Fruit fly (Drosophila melanogaster): ENCODE results near the gene CG6321.
A peak's percentile ranks its signal among the peaks of the same experiment; 100 is the strongest.

Gene CG6321

DNA sequence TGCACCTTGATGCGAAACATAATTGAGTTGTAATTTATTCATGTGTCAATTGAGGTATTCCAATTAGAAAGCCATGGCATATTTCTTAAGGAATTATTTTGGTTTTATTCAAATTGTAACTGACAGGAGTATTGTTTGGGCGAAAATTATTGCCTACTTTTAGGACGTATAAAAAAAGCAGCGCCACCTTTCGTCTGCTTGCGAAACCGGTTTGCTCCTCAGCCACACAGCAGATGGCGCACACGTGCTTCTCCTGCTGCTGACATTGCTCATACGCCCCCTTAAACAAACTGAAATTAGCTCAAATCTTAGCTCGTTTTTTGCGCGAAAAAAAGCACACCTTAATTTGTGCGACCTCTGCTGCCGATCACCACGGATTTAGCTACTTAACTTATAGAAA, 13.1 kb downstream of the CG6321 start (continued):
- TF ChIP-seq Abd-B (GFP tag; optimal IDR thresholded peaks at IDR 0.05) (no peak), dl (GFP tag; optimal IDR thresholded peaks at IDR 0.05; ENCODE audit: insufficient read depth in 1 of 2, partially characterized antibody in 2 of 2) (no peak), CG32264 (GFP tag; optimal IDR thresholded peaks at IDR 0.05) (no peak), br (GFP tag; optimal IDR thresholded peaks at IDR 0.05) (peak; percentile 73), Rel (GFP tag; optimal IDR thresholded peaks at IDR 0.05) (no peak), Rel (tag; optimal IDR thresholded peaks at IDR 0.05) (no peak), Dfd (GFP tag; optimal IDR thresholded peaks at IDR 0.05) (no peak), sv (GFP tag; optimal IDR thresholded peaks at IDR 0.05) (peak; percentile 24), CG9705 (GFP tag; optimal IDR thresholded peaks at IDR 0.05) (no peak), pan (optimal IDR thresholded peaks at IDR 0.05) (no peak), Dif (GFP tag; optimal IDR thresholded peaks at IDR 0.05; ENCODE audit: partially characterized antibody) (no peak), Vsx2 (GFP tag; optimal IDR thresholded peaks at IDR 0.05; ENCODE audit: partially characterized antibody) (peak; percentile 85)

DNA sequence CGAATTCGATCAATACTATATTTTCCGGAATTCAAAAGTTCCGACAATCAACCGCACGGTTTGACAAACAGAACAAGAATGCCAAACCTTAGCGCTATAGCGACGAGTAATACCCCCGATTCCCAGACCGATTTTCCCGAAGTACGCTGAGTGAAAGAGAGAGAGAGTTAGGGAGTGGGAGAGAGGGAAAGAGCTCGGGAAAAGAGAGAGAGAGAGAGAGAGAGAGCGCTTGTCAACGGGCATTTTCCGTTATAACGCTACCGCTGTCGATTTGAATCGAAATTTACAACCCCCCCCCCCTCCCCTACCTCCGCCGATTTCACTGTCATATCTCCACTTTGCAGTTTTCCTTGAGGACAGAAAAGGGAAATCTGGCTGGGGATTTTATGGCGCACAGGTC, 14.5 kb downstream of the CG6321 start:
- TF ChIP-seq usp (GFP tag; optimal IDR thresholded peaks at IDR 0.05): no peak
- TF ChIP-seq Dfd (GFP tag; optimal IDR thresholded peaks at IDR 0.05): peak; percentile 82

DNA sequence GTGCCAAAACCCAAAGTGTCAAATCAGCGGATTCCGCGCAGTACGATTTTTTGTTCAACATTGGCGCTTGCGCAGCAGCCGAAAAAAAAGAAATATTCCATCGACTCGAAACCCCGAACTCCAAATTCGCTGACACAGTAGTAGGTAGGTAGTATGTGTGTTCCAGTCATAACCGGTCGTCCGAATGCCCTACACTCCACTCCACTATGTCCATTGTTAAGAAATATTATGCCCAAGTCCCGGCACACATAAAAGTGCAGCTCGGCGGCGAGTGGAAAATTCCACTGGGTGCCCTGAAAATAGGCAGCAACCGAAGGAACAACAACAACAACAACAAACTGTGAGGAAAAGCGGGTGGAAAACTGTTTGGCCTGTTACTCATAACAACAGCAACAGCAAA, 16.0 kb downstream of the CG6321 start:
- no peak for TF ChIP-seq CrebA (GFP tag; optimal IDR thresholded peaks at IDR 0.05; ENCODE audit: borderline replicate concordance)
- no peak for TF ChIP-seq Rel (GFP tag; optimal IDR thresholded peaks at IDR 0.05)
- TF ChIP-seq Rel (tag; optimal IDR thresholded peaks at IDR 0.05): no peak
- TF ChIP-seq h (GFP tag; optimal IDR thresholded peaks at IDR 0.05): no peak
- TF ChIP-seq Hr83 (GFP tag; optimal IDR thresholded peaks at IDR 0.05; ENCODE audit: poor library complexity, severe bottlenecking): no peak
- TF ChIP-seq brk (GFP tag; optimal IDR thresholded peaks at IDR 0.05): no peak
- TF ChIP-seq lola (GFP tag; optimal IDR thresholded peaks at IDR 0.05): no peak
- no peak for TF ChIP-seq woc (GFP tag; optimal IDR thresholded peaks at IDR 0.05)
- TF ChIP-seq usp (GFP tag; optimal IDR thresholded peaks at IDR 0.05): no peak
- no peak for TF ChIP-seq OdsH (GFP tag; optimal IDR thresholded peaks at IDR 0.05)
- no peak for TF ChIP-seq br (GFP tag; optimal IDR thresholded peaks at IDR 0.05)
- TF ChIP-seq Mio (GFP tag; optimal IDR thresholded peaks at IDR 0.05): no peak

DNA sequence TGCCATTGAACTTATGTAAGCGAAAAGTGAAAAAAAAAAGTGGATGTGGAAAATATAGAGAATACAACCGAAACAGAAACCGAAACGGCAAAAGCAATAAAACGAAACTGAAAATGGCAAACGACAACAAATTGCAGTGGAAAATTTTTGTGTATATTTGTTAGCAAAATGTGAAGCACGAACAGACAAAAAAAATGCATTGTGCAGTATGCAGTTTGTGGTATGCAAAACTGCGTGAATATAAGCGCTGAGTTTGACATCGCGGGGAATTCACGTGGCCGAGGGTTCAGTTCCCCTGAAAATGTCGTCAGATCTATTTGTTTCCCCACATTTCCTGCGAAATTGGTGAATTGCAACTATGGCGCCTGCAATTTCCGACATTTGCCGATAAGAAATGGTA, 17.4 kb downstream of the CG6321 start:
- no peak for TF ChIP-seq woc (GFP tag; optimal IDR thresholded peaks at IDR 0.05)
- no peak for TF ChIP-seq usp (GFP tag; optimal IDR thresholded peaks at IDR 0.05)
- TF ChIP-seq GATAd (GFP tag; optimal IDR thresholded peaks at IDR 0.05): no peak
- no peak for TF ChIP-seq rgr (GFP tag; optimal IDR thresholded peaks at IDR 0.05)
- TF ChIP-seq ey (GFP tag; optimal IDR thresholded peaks at IDR 0.05): no peak
- TF ChIP-seq sv (GFP tag; optimal IDR thresholded peaks at IDR 0.05): no peak
- no peak for TF ChIP-seq OdsH (GFP tag; optimal IDR thresholded peaks at IDR 0.05)
- TF ChIP-seq Hr78 (GFP tag; optimal IDR thresholded peaks at IDR 0.05): no peak
- no peak for TF ChIP-seq foxo (GFP tag; optimal IDR thresholded peaks at IDR 0.05)
- no peak for TF ChIP-seq HLH106 (tag; optimal IDR thresholded peaks at IDR 0.05)
- no peak for TF ChIP-seq dl (GFP tag; optimal IDR thresholded peaks at IDR 0.05; ENCODE audit: insufficient read depth in 1 of 2, partially characterized antibody in 2 of 2)
- no peak for TF ChIP-seq Abd-B (GFP tag; optimal IDR thresholded peaks at IDR 0.05)
- no peak for TF ChIP-seq CG32264 (GFP tag; optimal IDR thresholded peaks at IDR 0.05)
- no peak for TF ChIP-seq Mio (GFP tag; optimal IDR thresholded peaks at IDR 0.05)
- no peak for TF ChIP-seq Rel (GFP tag; optimal IDR thresholded peaks at IDR 0.05)
- no peak for TF ChIP-seq Rel (tag; optimal IDR thresholded peaks at IDR 0.05)
- no peak for TF ChIP-seq Hnf4 (GFP tag; optimal IDR thresholded peaks at IDR 0.05)
- TF ChIP-seq Jra (GFP tag; optimal IDR thresholded peaks at IDR 0.05): no peak
- TF ChIP-seq brk (GFP tag; optimal IDR thresholded peaks at IDR 0.05): no peak
- TF ChIP-seq CrebA (GFP tag; optimal IDR thresholded peaks at IDR 0.05; ENCODE audit: borderline replicate concordance): no peak

DNA sequence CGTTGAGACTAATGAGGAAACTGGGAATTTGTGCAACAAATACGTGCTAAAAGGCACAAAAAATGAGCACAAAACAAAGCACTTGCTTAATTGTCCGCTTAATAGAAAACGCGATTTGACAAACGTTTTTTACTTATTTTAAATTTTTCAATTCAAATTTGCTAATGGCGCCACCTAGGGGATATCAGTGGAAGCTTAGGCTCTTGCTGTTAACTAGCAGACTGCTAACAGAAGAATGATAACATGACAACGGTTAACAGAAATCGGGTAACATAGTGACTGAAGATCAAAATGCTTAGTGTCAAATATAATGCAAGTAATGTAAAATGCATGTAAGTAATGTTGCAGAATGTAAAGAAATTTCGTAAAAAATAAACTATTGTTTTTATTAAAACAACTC, 19.8 kb downstream of the CG6321 start:
- TF ChIP-seq Myc (optimal IDR thresholded peaks at IDR 0.05): peak; percentile 13
- TF ChIP-seq pan (optimal IDR thresholded peaks at IDR 0.05): no peak

DNA sequence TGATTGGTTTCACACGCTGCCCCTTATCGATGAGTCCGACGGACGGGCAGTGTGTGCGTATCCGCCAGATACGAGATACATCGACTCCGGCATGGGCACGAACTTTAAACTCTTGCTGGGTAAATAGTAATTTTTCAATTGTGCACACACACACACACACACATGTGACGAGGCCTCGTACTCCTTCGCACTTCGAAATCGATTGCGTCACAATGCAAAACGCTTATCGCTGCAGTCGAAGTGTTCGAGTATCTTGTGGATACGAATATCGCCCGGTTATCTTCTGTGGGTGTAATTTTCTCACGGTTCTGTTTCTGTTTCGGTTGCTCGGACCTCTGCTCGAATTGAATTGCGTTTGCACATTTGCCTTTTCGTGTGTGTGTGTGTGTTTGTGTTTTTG, 26.0 kb downstream of the CG6321 start:
- TF ChIP-seq h (GFP tag; optimal IDR thresholded peaks at IDR 0.05): no peak
- no peak for TF ChIP-seq rgr (GFP tag; optimal IDR thresholded peaks at IDR 0.05)
- no peak for TF ChIP-seq brk (GFP tag; optimal IDR thresholded peaks at IDR 0.05)
- no peak for TF ChIP-seq CG9705 (GFP tag; optimal IDR thresholded peaks at IDR 0.05)
- no peak for TF ChIP-seq Dfd (GFP tag; optimal IDR thresholded peaks at IDR 0.05)
- no peak for TF ChIP-seq lola (GFP tag; optimal IDR thresholded peaks at IDR 0.05)
- TF ChIP-seq ey (GFP tag; optimal IDR thresholded peaks at IDR 0.05): no peak
- no peak for TF ChIP-seq Sp1 (GFP tag; optimal IDR thresholded peaks at IDR 0.05)
- no peak for TF ChIP-seq dmrt93B (GFP tag; optimal IDR thresholded peaks at IDR 0.05)
- TF ChIP-seq Dif (GFP tag; optimal IDR thresholded peaks at IDR 0.05; ENCODE audit: partially characterized antibody): no peak
- TF ChIP-seq woc (GFP tag; optimal IDR thresholded peaks at IDR 0.05): no peak
- TF ChIP-seq dsf (GFP tag; optimal IDR thresholded peaks at IDR 0.05; ENCODE audit: borderline replicate concordance): no peak
- TF ChIP-seq dl (GFP tag; optimal IDR thresholded peaks at IDR 0.05; ENCODE audit: insufficient read depth in 1 of 2, partially characterized antibody in 2 of 2): no peak
- no peak for TF ChIP-seq Abd-B (GFP tag; optimal IDR thresholded peaks at IDR 0.05)
